Fruit fly (Drosophila melanogaster) whole organism, prepupa: ENCODE results near the gene fit.
A peak's percentile ranks its signal among the peaks of the same experiment; 100 is the strongest.

Source experiments
- Blimp-1 ChIP-seq: fragments of 200-800 bp; sonication (Bioruptor generic); optimal IDR thresholded peaks from 3 replicates; lab custom pipeline; 2017; ENCODE audit warnings: missing biosample characterization, missing genetic modification characterization, mild to moderate bottlenecking, moderate library complexity, missing genetic modification reagents
- CG10631 ChIP-seq: fragments of 200-800 bp; sonication (Bioruptor generic); optimal IDR thresholded peaks from 2 replicates; lab custom pipeline; 2016; ENCODE audit warnings: missing biosample characterization, missing genetic modification characterization
- CG10669 ChIP-seq: fragments of 200-800 bp; sonication (Bioruptor generic); optimal IDR thresholded peaks from 3 replicates; lab custom pipeline; 2018; ENCODE audit warnings: missing biosample characterization, mild to moderate bottlenecking, missing genetic modification characterization, moderate library complexity
- CG11294 ChIP-seq: fragments of 200-800 bp; sonication (Bioruptor generic); IDR thresholded peaks from 2 replicates; pipeline ENCODE4 v1.3.6; 2022; ENCODE audit warnings: missing biosample characterization, missing genetic modification characterization
- CG11762 ChIP-seq: fragments of 200-800 bp; sonication (Bioruptor generic); optimal IDR thresholded peaks from 3 replicates; lab custom pipeline; 2016; ENCODE audit warnings: missing biosample characterization, missing genetic modification characterization; ENCODE audit not compliant: insufficient read depth
- CG15336 ChIP-seq: fragments of 200-800 bp; sonication (Bioruptor generic); IDR thresholded peaks from 2 replicates; pipeline ENCODE4 v1.3.6; 2022; ENCODE audit warnings: missing biosample characterization, missing genetic modification characterization
- CG1621 ChIP-seq: fragments of 200-800 bp; sonication (Bioruptor generic); optimal IDR thresholded peaks from 3 replicates; lab custom pipeline; 2018; ENCODE audit warnings: missing biosample characterization, mild to moderate bottlenecking, missing genetic modification characterization
- CG16779 ChIP-seq: fragments of 200-800 bp; sonication (Bioruptor generic); optimal IDR thresholded peaks from 3 replicates; lab custom pipeline; 2017; ENCODE audit warnings: missing biosample characterization, mild to moderate bottlenecking, missing genetic modification characterization
- CG3032 ChIP-seq: fragments of 200-800 bp; optimal IDR thresholded peaks from 2 replicates; lab custom pipeline; 2019; ENCODE audit warnings: missing biosample characterization, mild to moderate bottlenecking, missing genetic modification characterization, moderate library complexity
- CG31627 ChIP-seq: fragments of 200-800 bp; sonication (Bioruptor generic); optimal IDR thresholded peaks from 3 replicates; lab custom pipeline; 2016; ENCODE audit warnings: missing biosample characterization, missing genetic modification characterization
- CG32006 ChIP-seq: fragments of 200-800 bp; sonication (Bioruptor generic); optimal IDR thresholded peaks from 3 replicates; lab custom pipeline; 2017; ENCODE audit warnings: missing biosample characterization, mild to moderate bottlenecking, missing genetic modification characterization
- CG34406 ChIP-seq: fragments of 200-800 bp; sonication (Bioruptor generic); optimal IDR thresholded peaks from 3 replicates; lab custom pipeline; 2016; ENCODE audit warnings: missing biosample characterization, missing genetic modification characterization
- CG3919 ChIP-seq: fragments of 200-800 bp; sonication (Bioruptor generic); optimal IDR thresholded peaks from 3 replicates; lab custom pipeline; 2016; ENCODE audit warnings: missing biosample characterization, missing genetic modification characterization
- CG6163 ChIP-seq: fragments of 200-800 bp; sonication (Bioruptor generic); IDR thresholded peaks from 3 replicates; pipeline ENCODE4 v1.3.6; 2022; ENCODE audit warnings: missing biosample characterization, missing genetic modification characterization
- CG6276 ChIP-seq: fragments of 200-800 bp; sonication (Bioruptor generic); optimal IDR thresholded peaks from 2 replicates; lab custom pipeline; 2017; ENCODE audit warnings: missing biosample characterization, mild to moderate bottlenecking, missing genetic modification characterization
- CG6792 ChIP-seq: fragments of 200-800 bp; sonication (Bioruptor generic); optimal IDR thresholded peaks from 3 replicates; lab custom pipeline; 2016; ENCODE audit warnings: missing biosample characterization, missing genetic modification characterization
- CG6808 ChIP-seq: fragments of 200-800 bp; sonication (Bioruptor generic); optimal IDR thresholded peaks from 3 replicates; lab custom pipeline; 2017; ENCODE audit warnings: missing biosample characterization, missing genetic modification characterization, mild to moderate bottlenecking, moderate library complexity, missing genetic modification reagents
- CG6854 ChIP-seq: fragments of 200-800 bp; sonication (Bioruptor generic); optimal IDR thresholded peaks from 2 replicates; lab custom pipeline; 2017; ENCODE audit warnings: missing biosample characterization, mild to moderate bottlenecking, missing genetic modification characterization
- CG7368 ChIP-seq: fragments of 200-800 bp; sonication (Bioruptor generic); optimal IDR thresholded peaks from 3 replicates; lab custom pipeline; 2016; ENCODE audit warnings: missing biosample characterization, missing genetic modification characterization
- CG8119 ChIP-seq: fragments of 200-800 bp; sonication (Bioruptor generic); IDR thresholded peaks from 3 replicates; pipeline ENCODE4 v1.3.6; 2022; ENCODE audit warnings: missing biosample characterization, missing genetic modification characterization
- CG8319 ChIP-seq: fragments of 200-800 bp; sonication (Bioruptor generic); optimal IDR thresholded peaks from 3 replicates; lab custom pipeline; 2016; ENCODE audit warnings: missing biosample characterization, missing genetic modification characterization
- CG8632 ChIP-seq: fragments of 200-800 bp; sonication (Bioruptor generic); optimal IDR thresholded peaks from 3 replicates; lab custom pipeline; 2016; ENCODE audit warnings: missing biosample characterization, missing genetic modification characterization
- Eip75B ChIP-seq: fragments of 200-800 bp; sonication (Bioruptor generic); optimal IDR thresholded peaks from 3 replicates; lab custom pipeline; 2016; ENCODE audit warnings: missing biosample characterization, missing genetic modification characterization
- Eip78C ChIP-seq: fragments of 200-800 bp; sonication (Bioruptor generic); peaks from one replicate; lab custom pipeline; 2016; ENCODE audit warnings: missing biosample characterization, missing genetic modification characterization
- Eip93F ChIP-seq: fragments of 200-800 bp; sonication (Bioruptor generic); optimal IDR thresholded peaks from 2 replicates; lab custom pipeline; 2016; ENCODE audit warnings: missing biosample characterization, mild to moderate bottlenecking, missing genetic modification characterization
- Ets21C ChIP-seq: fragments of 200-800 bp; sonication (Bioruptor generic); optimal IDR thresholded peaks from 3 replicates; lab custom pipeline; 2016; ENCODE audit warnings: missing biosample characterization, missing genetic modification characterization
- Hr38 ChIP-seq: sonication (Bioruptor generic); optimal IDR thresholded peaks from 2 replicates; lab custom pipeline; 2016; ENCODE audit warnings: missing biosample characterization, missing genetic modification characterization
- Hr39 ChIP-seq: fragments of 200-800 bp; sonication (Bioruptor generic); optimal IDR thresholded peaks from 2 replicates; lab custom pipeline; 2016; ENCODE audit warnings: missing biosample characterization, missing genetic modification characterization
- Met ChIP-seq: fragments of 200-800 bp; sonication (Bioruptor generic); optimal IDR thresholded peaks from 3 replicates; lab custom pipeline; 2016; ENCODE audit warnings: missing biosample characterization, missing genetic modification characterization
- OdsH ChIP-seq: fragments of 200-800 bp; sonication (Bioruptor generic); optimal IDR thresholded peaks from 3 replicates; lab custom pipeline; 2016; ENCODE audit warnings: missing biosample characterization, missing genetic modification characterization
- Sox14 ChIP-seq: fragments of 200-800 bp; sonication (Bioruptor generic); optimal IDR thresholded peaks from 3 replicates; lab custom pipeline; 2016; ENCODE audit warnings: missing biosample characterization, missing genetic modification characterization
- Sox15 ChIP-seq: fragments of 200-800 bp; sonication (Bioruptor generic); optimal IDR thresholded peaks from 3 replicates; lab custom pipeline; 2016; ENCODE audit warnings: missing biosample characterization, missing genetic modification characterization
- achi ChIP-seq: fragments of 200-800 bp; sonication (Bioruptor generic); optimal IDR thresholded peaks from 3 replicates; lab custom pipeline; 2016; ENCODE audit warnings: missing biosample characterization, missing genetic modification characterization
- acj6 ChIP-seq: fragments of 200-800 bp; sonication (Bioruptor generic); optimal IDR thresholded peaks from 3 replicates; lab custom pipeline; 2016; ENCODE audit warnings: missing biosample characterization, missing genetic modification characterization
- cyc ChIP-seq: fragments of 200-800 bp; sonication (Bioruptor generic); optimal IDR thresholded peaks from 3 replicates; lab custom pipeline; 2016; ENCODE audit warnings: missing biosample characterization, missing genetic modification characterization
- dac ChIP-seq: fragments of 200-800 bp; sonication (Bioruptor generic); optimal IDR thresholded peaks from 2 replicates; lab custom pipeline; 2017; ENCODE audit warnings: missing biosample characterization, mild to moderate bottlenecking, missing genetic modification characterization
- dsx ChIP-seq: fragments of 200-800 bp; optimal IDR thresholded peaks from 3 replicates; lab custom pipeline; 2019; ENCODE audit warnings: missing biosample characterization, mild to moderate bottlenecking, missing genetic modification characterization, moderate library complexity; ENCODE audit not compliant: poor library complexity, severe bottlenecking
- eg ChIP-seq: fragments of 200-800 bp; sonication (Bioruptor generic); IDR thresholded peaks from 3 replicates; pipeline ENCODE4 v1.3.6; 2022; ENCODE audit warnings: missing biosample characterization, missing genetic modification characterization
- fd85E ChIP-seq: fragments of 200-800 bp; sonication (Bioruptor generic); optimal IDR thresholded peaks from 3 replicates; lab custom pipeline; 2016; ENCODE audit warnings: missing biosample characterization, missing genetic modification characterization
- fkh ChIP-seq: fragments of 200-800 bp; sonication (Bioruptor generic); optimal IDR thresholded peaks from 3 replicates; lab custom pipeline; 2017; ENCODE audit warnings: missing biosample characterization, mild to moderate bottlenecking, missing genetic modification characterization, moderate library complexity
- net ChIP-seq: fragments of 200-800 bp; sonication (Bioruptor generic); optimal IDR thresholded peaks from 3 replicates; lab custom pipeline; 2016; ENCODE audit warnings: missing biosample characterization, missing genetic modification characterization
- salr ChIP-seq, 2 experiments: fragments of 200-800 bp; sonication (Bioruptor generic); optimal IDR thresholded peaks; 3 replicates each; lab custom pipeline; 2016 to 2018; ENCODE audit warnings: missing biosample characterization in 2 of 2, missing genetic modification characterization in 2 of 2, mild to moderate bottlenecking in 1 of 2
- ss ChIP-seq, 2 experiments: fragments of 200-800 bp; sonication (Bioruptor generic); optimal IDR thresholded peaks; 2 replicates in 1 of 2; 3 replicates in 1 of 2; lab custom pipeline; 2017 to 2018; ENCODE audit warnings: mild to moderate bottlenecking in 2 of 2, missing biosample characterization in 2 of 2, missing genetic modification characterization in 2 of 2, moderate library complexity in 1 of 2
- svp ChIP-seq: fragments of 200-800 bp; sonication (Bioruptor generic); peaks from one replicate; lab custom pipeline; 2016; ENCODE audit warnings: missing biosample characterization, missing genetic modification characterization
- topi ChIP-seq: fragments of 200-800 bp; sonication (Bioruptor generic); optimal IDR thresholded peaks from 3 replicates; lab custom pipeline; 2016; ENCODE audit warnings: missing biosample characterization, missing genetic modification characterization

Gene fit

dm6 chr3R:21884354-21884753 is at the start of gene fit:
Gene fit, minus strand, starts transcription at chr3R:21884454.
- TF ChIP-seq CG16779 (tag; lab: Kevin White, UChicago), result no peak
- no peak for TF ChIP-seq CG10631 (GFP tag; lab: Kevin White, UChicago)
- TF ChIP-seq CG31627 (GFP tag; lab: Kevin White, UChicago), result no peak
- no peak for TF ChIP-seq CG3032 (tag; lab: Kevin White, UChicago)
- no peak for TF ChIP-seq CG34406 (GFP tag; lab: Kevin White, UChicago)
- TF ChIP-seq CG10669 (GFP tag; lab: Kevin White, UChicago), result no peak

- TF ChIP-seq Eip75B (no peak), svp (GFP tag; lab: Kevin White, UChicago) (no peak), Eip78C (GFP tag; lab: Kevin White, UChicago) (peak; percentile 43), achi (GFP tag; lab: Kevin White, UChicago) (no peak), dsx (GFP tag; lab: Kevin White, UChicago) (no peak), ss (GFP tag; optimal IDR thresholded peaks at IDR 0.05; lab: Kevin White, UChicago) (peak; percentile 11 to 22), CG3919 (GFP tag; lab: Kevin White, UChicago) (no peak), CG16779 (tag; lab: Kevin White, UChicago) (peak; percentile 7), CG6163 (GFP tag; lab: Robert Waterston, UW) (peak; percentile 45; the same call in 1 of the 3 replicates), CG7368 (GFP tag; lab: Kevin White, UChicago) (no peak), CG6792 (GFP tag; lab: Kevin White, UChicago) (no peak), CG6808 (GFP tag; lab: Kevin White, UChicago) (peak; percentile 17)
- TF ChIP-seq, all 60 proteins: peak for 5
Measured at dm6 chr3R:21933952-21934351, 49.7 kb upstream of the fit start.

- no peak for TF ChIP-seq CG1621 (tag; lab: Kevin White, UChicago)
- no peak for TF ChIP-seq Blimp-1 (GFP tag; lab: Kevin White, UChicago)
- peak; percentile 9 for TF ChIP-seq Eip75B
- no peak for TF ChIP-seq cyc
- TF ChIP-seq dsx (GFP tag; lab: Kevin White, UChicago), result no peak
- TF ChIP-seq ss (GFP tag; optimal IDR thresholded peaks at IDR 0.05; lab: Kevin White, UChicago), result peak in 1 of 2 experiments; percentile 24
- peak; percentile 90 for TF ChIP-seq CG8119 (GFP tag; lab: Robert Waterston, UW)
- no peak for TF ChIP-seq CG6808 (GFP tag; lab: Kevin White, UChicago)
- TF ChIP-seq CG8632 (GFP tag; lab: Kevin White, UChicago), result peak; percentile 70
- TF ChIP-seq CG15336 (GFP tag; lab: Robert Waterston, UW), result peak; percentile 93
- TF ChIP-seq CG3032 (tag; lab: Kevin White, UChicago), result no peak
- TF ChIP-seq CG32006 (GFP tag; lab: Kevin White, UChicago), result peak; percentile 90
- peak; percentile 19 for TF ChIP-seq CG7368 (GFP tag; lab: Kevin White, UChicago)
- peak; percentile 88 for TF ChIP-seq eg (GFP tag; lab: Robert Waterston, UW)
- TF ChIP-seq acj6 (GFP tag; lab: Kevin White, UChicago), result peak; percentile 70
- TF ChIP-seq CG11294 (GFP tag; lab: Robert Waterston, UW), result peak; percentile 75
- TF ChIP-seq Met (GFP tag; lab: Kevin White, UChicago), result peak; percentile 25
- peak; percentile 76 for TF ChIP-seq OdsH (GFP tag; lab: Kevin White, UChicago)
- TF ChIP-seq CG11762 (GFP tag; lab: Kevin White, UChicago), result peak; percentile 59
- TF ChIP-seq fkh (GFP tag; lab: Kevin White, UChicago), result no peak
- peak; percentile 89 for TF ChIP-seq Eip78C (GFP tag; lab: Kevin White, UChicago)
- peak; percentile 7 for TF ChIP-seq CG8319 (GFP tag; lab: Kevin White, UChicago)
- TF ChIP-seq CG34406 (GFP tag; lab: Kevin White, UChicago), result peak; percentile 66
- peak; percentile 36 for TF ChIP-seq CG16779 (tag; lab: Kevin White, UChicago)
- no peak for TF ChIP-seq Hr38 (GFP tag; lab: Kevin White, UChicago)
- peak in 1 of 2 experiments; percentile 81 for TF ChIP-seq salr (GFP tag; optimal IDR thresholded peaks at IDR 0.05; lab: Kevin White, UChicago)
- TF ChIP-seq CG10631 (GFP tag; lab: Kevin White, UChicago), result peak; percentile 53
- TF ChIP-seq dac, result peak; percentile 11
- TF ChIP-seq Hr39, result no peak
- TF ChIP-seq Eip93F (GFP tag; lab: Kevin White, UChicago), result no peak
- no peak for TF ChIP-seq Sox14 (GFP tag; lab: Kevin White, UChicago)
- peak; percentile 55 for TF ChIP-seq net (GFP tag; lab: Kevin White, UChicago)
- no peak for TF ChIP-seq fd85E (GFP tag; lab: Kevin White, UChicago)
- TF ChIP-seq CG6163 (GFP tag; lab: Robert Waterston, UW), result peak; percentile 56; the same call in 1 of the 3 replicates
- no peak for TF ChIP-seq CG6854 (GFP tag; lab: Kevin White, UChicago)
- no peak for TF ChIP-seq Ets21C (GFP tag; lab: Kevin White, UChicago)
- peak; percentile 8 for TF ChIP-seq topi (GFP tag; lab: Kevin White, UChicago)
- peak; percentile 73 for TF ChIP-seq CG6276
- TF ChIP-seq CG31627 (GFP tag; lab: Kevin White, UChicago), result no peak
- TF ChIP-seq svp (GFP tag; lab: Kevin White, UChicago), result peak; percentile 66
- TF ChIP-seq Sox15 (GFP tag; lab: Kevin White, UChicago), result peak; percentile 30
Measured at dm6 chr3R:21931346-21931745, 47.1 kb upstream of the fit start.
